Worm (Caenorhabditis elegans): ENCODE results near the gene T24C4.2.

The T24C4.2 gene

ce11 chrIII:843999-844398 is 25.8 kb downstream of the T24C4.2 start (continued):
- TF ChIP-seq ceh-82 (tag; optimal IDR thresholded peaks at IDR 0.05) (no peak), nhr-42 (GFP tag; IDR thresholded peaks at IDR 0.05) (no peak), F10B5.3 (tag; optimal IDR thresholded peaks at IDR 0.05) (no peak), tag-97 (GFP tag; IDR thresholded peaks at IDR 0.05) (no peak), fkh-10 (GFP tag; optimal IDR thresholded peaks at IDR 0.05) (no peak), F49E8.2 (tag; optimal IDR thresholded peaks at IDR 0.05; ENCODE audit: borderline replicate concordance) (no peak), nhr-76 (tag; optimal IDR thresholded peaks at IDR 0.05) (no peak), nhr-6 (tag; optimal IDR thresholded peaks at IDR 0.05) (no peak), mep-1 (tag; optimal IDR thresholded peaks at IDR 0.05) (peak; percentile 57), daf-19 (GFP tag; conservative IDR thresholded peaks at IDR 0.05) (no peak), snpc-1.2 (GFP tag; IDR thresholded peaks at IDR 0.05) (no peak)

- no peak for TF ChIP-seq F10B5.3 (tag; optimal IDR thresholded peaks at IDR 0.05)
- TF ChIP-seq mdl-1 (tag; optimal IDR thresholded peaks at IDR 0.05) = no peak
- TF ChIP-seq nhr-42 (GFP tag; IDR thresholded peaks at IDR 0.05) = no peak
- TF ChIP-seq ceh-44 (GFP tag; IDR thresholded peaks at IDR 0.05) = no peak
- TF ChIP-seq nhr-102 (tag; optimal IDR thresholded peaks at IDR 0.05) = no peak
- TF ChIP-seq pqm-1 (tag; optimal IDR thresholded peaks at IDR 0.05) = no peak
- no peak for TF ChIP-seq Y5F2A.4 (GFP tag; optimal IDR thresholded peaks at IDR 0.05)
- TF ChIP-seq daf-8 (GFP tag; IDR thresholded peaks at IDR 0.05) = no peak
- no peak for TF ChIP-seq duxl-1 (tag; optimal IDR thresholded peaks at IDR 0.05; ENCODE audit: poor library complexity)
- TF ChIP-seq tra-1 (GFP tag; IDR thresholded peaks at IDR 0.05) = no peak
- no peak for TF ChIP-seq ceh-20 (GFP tag; IDR thresholded peaks at IDR 0.05)
- no peak for TF ChIP-seq hif-1 (tag; optimal IDR thresholded peaks at IDR 0.05)
- TF ChIP-seq aha-1 (tag) = no peak
- no peak for TF ChIP-seq tag-97 (GFP tag; IDR thresholded peaks at IDR 0.05)
- TF ChIP-seq nhr-48 (tag; optimal IDR thresholded peaks at IDR 0.05) = no peak
Measured at ce11 chrIII:842630-843029, 27.1 kb downstream of the T24C4.2 start, which contains the start of gene far-8. far-8 (plus strand) TSS chrIII:842930.

ce11 chrIII:841177-841576 is 28.6 kb downstream of the T24C4.2 start, which contains the start of gene K02F3.9:
K02F3.9 (minus strand) TSS chrIII:841366.
- TF ChIP-seq ces-1 (GFP tag; optimal IDR thresholded peaks at IDR 0.05) (no peak), hmg-1.1 (GFP tag; IDR thresholded peaks at IDR 0.05) (no peak), dmd-6 (GFP tag; IDR thresholded peaks at IDR 0.05) (no peak), ztf-11 (tag; optimal IDR thresholded peaks at IDR 0.05) (no peak), hlh-30 (tag; optimal IDR thresholded peaks at IDR 0.05; ENCODE audit: insufficient read depth) (peak; percentile 2), Y48G9A.11 (GFP tag; IDR thresholded peaks at IDR 0.05) (no peak), unc-130 (GFP tag; optimal IDR thresholded peaks at IDR 0.05) (no peak), Y5F2A.4 (GFP tag; optimal IDR thresholded peaks at IDR 0.05) (no peak), unc-62 (GFP tag; optimal IDR thresholded peaks at IDR 0.05 in 1 of 2) (no peak), unc-62 (tag; optimal IDR thresholded peaks at IDR 0.05) (no peak)

ce11 chrIII:839491-839890 is 30.3 kb downstream of the T24C4.2 start, which contains the start of gene dos-3:
dos-3 (minus strand) TSS chrIII:839591.
- no peak for TF ChIP-seq hmg-1.1 (GFP tag; IDR thresholded peaks at IDR 0.05)
- TF ChIP-seq zip-2 (tag; optimal IDR thresholded peaks at IDR 0.05) = no peak
- no peak for TF ChIP-seq cey-2 (tag; optimal IDR thresholded peaks at IDR 0.05; ENCODE audit: borderline replicate concordance, insufficient read depth)
- TF ChIP-seq lin-13 (GFP tag; optimal IDR thresholded peaks at IDR 0.05) = no peak
- TF ChIP-seq T20F7.1 (GFP tag; optimal IDR thresholded peaks at IDR 0.05) = no peak
- no peak for TF ChIP-seq dmd-9 (GFP tag; IDR thresholded peaks at IDR 0.05)
- TF ChIP-seq zfp-3 (GFP tag; conservative IDR thresholded peaks at IDR 0.05) = no peak
